Fruit fly (Drosophila melanogaster): ENCODE results near the gene CG4318.
"Not testable (repeated sequence)": the region's sequence is repeated elsewhere in the genome, so short reads cannot be mapped to it uniquely, and the experiment has no call there.

CG4318 gene

DNA sequence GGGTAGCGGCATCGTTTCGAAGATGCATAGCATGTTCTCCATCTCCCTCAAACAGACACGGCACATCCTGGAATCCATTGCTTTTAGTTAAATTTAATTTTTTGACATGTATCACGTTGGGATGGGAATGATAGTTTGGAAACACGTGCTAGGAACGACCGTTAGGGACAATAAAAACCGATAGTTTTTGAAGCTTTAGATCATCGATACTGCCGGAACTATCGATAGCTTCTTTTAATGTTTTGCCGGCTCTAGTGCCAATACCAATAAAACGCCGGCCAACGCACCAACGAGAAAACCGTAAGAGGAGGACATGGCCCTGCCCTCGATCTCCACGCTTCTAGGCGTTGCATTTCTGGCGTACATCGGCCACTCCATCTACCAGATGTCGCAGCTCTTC lies at the start of gene CG4318, which contains the start of gene CG4332:
CG4318 (minus strand) TSS at position 142 of the 400 bp plus-strand sequence.
CG4332 (plus strand) TSS at position 256 of the 400 bp plus-strand sequence.
- no peak for TF ChIP-seq noc (tag; optimal IDR thresholded peaks at IDR 0.05)

DNA sequence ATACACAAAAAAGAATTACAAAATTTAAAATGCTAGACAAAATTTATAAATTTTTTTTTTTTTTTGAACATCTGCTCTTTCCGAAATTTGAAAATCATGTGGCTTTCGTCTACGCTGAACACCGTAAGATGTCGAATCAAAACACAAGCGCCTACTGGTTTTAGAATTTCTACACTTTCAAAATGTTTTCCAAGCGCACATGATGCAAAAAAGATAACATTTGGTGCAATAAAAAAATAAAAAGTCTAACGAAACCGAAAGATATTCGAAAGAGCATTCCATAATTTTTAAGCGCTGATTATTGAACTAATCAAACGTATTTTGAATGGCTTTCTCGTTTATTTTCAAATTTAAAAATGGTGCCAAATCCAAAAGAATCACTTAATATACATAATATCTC lies 47.4 kb upstream of the CG4318 start, which contains the start of gene CG44437:
CG44437 (minus strand) TSS at position 101 of the 400 bp plus-strand sequence.
- TF ChIP-seq noc (tag; optimal IDR thresholded peaks at IDR 0.05): no peak

DNA sequence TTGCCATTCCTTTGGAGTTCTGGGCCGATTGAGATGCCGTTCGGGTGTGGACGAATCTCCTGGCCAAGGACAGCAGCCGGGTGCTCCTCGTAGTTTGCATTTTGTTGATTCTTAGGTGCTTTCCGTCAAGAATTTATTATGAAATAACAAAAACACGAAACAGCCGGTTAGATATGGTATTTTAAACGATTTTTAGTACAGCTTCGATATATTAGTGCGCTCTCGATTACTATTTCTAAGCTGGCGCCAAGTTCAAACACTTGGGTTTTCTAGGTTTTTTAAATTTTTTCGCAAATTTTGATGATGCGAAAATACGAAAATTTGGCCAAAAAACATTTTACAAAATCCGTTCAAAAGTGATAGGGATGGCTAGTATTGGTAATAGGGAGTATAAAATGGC lies 39.5 kb upstream of the CG4318 start, which contains the start of gene Coq5:
Coq5 (minus strand) TSS at position 303 of the 400 bp plus-strand sequence.
- TF ChIP-seq noc (tag; optimal IDR thresholded peaks at IDR 0.05): no peak

DNA sequence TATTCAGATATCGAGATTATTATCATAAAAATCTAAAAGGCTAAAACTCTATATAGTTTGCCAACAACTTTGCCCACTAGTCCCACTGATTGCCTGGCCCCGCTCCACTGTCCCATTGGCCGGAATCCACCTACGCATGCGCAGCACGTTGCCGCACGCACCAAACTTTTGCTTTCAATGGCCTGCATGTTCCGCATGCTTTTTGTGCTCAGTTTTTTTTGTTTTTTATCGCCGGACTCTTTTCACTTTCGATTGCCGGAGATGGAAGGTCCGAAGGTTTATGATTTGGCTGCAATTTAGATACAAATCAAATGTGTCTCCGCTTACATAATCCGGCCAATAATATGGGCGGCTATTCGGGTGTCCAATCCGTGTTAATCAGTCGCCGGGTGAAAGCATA lies 37.5 kb upstream of the CG4318 start:
- no peak for TF ChIP-seq noc (tag; optimal IDR thresholded peaks at IDR 0.05)

DNA sequence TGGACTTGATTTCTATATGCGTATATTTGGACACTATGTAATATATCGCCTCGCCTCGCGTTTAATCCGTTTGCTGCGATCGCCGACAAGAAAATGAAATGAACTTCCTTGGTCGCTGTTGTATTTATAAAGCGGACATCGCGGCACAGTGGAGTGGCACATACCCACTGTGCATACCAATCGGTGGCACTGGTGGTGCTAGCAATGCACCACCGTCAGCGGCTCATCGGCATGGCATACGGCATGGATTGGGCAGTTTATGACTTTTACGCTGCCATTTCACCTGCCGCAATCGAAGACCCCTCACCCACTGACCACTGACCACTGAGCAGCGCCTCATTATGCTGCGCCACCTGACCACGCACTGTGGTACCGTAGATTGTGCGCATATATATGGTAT lies 37.1 kb upstream of the CG4318 start, which contains the start of gene CG12723:
CG12723 (minus strand) TSS at position 101 of the 400 bp plus-strand sequence.
- TF ChIP-seq noc (tag; optimal IDR thresholded peaks at IDR 0.05): no peak

DNA sequence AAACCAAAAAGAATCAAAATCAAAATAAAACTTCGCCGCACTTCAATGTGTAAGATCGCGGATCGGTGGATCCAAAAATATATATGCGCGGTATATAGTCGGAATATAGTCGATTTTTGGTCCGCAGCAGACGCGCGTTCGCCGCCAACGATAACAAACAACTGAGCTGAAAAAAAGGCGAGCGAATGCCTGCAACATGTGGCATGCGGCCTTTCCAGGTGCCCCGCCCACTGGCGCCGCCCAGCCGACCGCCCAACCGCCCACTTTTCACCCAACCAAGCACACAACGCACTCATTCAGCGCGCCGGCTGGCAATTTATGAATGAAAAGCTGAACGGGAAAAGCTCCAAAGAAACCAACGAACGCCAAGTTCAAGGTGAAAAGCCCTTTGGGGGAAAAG lies 34.3 kb upstream of the CG4318 start, which contains the start of gene Lgr4:
Lgr4 (minus strand) TSS at position 133 of the 400 bp plus-strand sequence.
- TF ChIP-seq noc (tag; optimal IDR thresholded peaks at IDR 0.05): no peak

DNA sequence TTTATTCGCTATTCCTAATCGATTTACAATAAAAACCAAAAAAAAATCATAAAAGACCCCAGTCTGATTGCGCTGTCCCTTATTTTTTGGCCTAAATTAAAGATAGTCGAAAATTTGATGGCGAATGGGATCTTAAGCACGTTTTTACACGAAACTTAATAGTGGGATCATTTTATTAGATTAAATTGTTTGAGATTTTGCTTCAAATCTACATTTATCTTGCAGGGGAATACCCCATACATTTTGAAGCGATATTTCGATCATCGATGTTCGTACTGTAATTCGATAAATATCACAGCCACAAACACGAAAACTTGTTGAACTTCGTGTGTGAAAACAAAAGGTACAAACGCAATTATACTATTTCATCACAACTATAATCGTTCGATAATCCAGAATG lies 29.5 kb upstream of the CG4318 start, which contains the start of gene CG32641:
CG32641 (plus strand) TSS at position 301 of the 400 bp plus-strand sequence.
- not testable (repeated sequence) for TF ChIP-seq noc (tag; optimal IDR thresholded peaks at IDR 0.05)

DNA sequence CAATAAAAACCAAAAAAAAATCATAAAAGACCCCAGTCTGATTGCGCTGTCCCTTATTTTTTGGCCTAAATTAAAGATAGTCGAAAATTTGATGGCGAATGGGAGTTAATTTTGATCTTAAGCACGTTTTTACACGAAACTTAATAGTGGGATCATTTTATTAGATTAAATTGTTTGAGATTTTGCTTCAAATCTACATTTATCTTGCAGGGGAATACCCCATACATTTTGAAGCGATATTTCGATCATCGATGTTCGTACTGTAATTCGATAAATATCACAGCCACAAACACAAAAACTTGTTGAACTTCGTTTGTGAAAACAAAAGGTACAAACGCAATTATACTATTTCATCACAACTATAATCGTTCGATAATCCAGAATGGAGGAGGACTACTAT lies 23.0 kb upstream of the CG4318 start, which contains the start of gene CG32640:
CG32640 (plus strand) TSS at position 286 of the 400 bp plus-strand sequence.
- TF ChIP-seq noc (tag; optimal IDR thresholded peaks at IDR 0.05): not testable (repeated sequence)

DNA sequence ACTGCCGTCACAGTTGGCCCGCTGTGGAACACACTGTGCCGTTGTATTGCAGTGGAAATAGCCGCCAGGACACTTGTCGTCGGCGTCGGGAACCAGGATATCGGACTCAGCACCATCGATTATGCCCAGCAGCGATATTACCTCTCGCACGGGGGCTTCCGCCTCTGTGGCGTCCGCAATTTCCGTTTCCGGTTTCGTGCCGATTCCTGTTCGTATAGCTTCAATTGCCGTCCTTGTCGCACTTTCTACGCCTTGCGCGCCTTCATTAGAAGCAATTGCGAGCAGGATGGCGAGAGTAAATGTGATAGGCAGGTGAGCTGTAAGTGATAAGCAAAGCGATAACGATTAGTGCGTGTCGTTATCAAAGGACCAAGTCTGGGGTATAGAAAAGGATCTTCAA lies 18.1 kb upstream of the CG4318 start:
- no peak for TF ChIP-seq noc (tag; optimal IDR thresholded peaks at IDR 0.05)

DNA sequence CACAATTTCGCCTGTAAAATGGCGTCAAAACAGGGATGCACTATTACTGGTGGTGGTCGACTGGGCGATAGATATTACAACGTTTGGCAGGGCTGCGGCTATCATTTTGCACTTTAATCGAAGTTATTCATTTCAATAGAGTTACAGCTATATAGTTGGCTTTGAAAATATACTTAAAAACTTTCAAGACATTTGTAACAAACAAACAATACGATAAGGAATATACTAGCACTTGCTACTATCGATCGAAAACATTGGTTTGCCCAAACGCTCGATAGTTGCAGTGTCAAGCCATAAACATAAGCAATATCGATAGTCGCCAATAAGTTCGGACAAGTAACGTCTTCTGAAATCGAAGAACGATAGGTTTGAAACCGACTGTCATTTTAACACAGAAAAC lies 4.8 kb upstream of the CG4318 start, which contains the start of the genes Bap60 and CG12096:
Bap60 (minus strand) TSS at position 28 of the 400 bp plus-strand sequence.
CG12096 (plus strand) TSS at position 124 of the 400 bp plus-strand sequence.
- peak; percentile 75 for TF ChIP-seq noc (tag; optimal IDR thresholded peaks at IDR 0.05)

DNA sequence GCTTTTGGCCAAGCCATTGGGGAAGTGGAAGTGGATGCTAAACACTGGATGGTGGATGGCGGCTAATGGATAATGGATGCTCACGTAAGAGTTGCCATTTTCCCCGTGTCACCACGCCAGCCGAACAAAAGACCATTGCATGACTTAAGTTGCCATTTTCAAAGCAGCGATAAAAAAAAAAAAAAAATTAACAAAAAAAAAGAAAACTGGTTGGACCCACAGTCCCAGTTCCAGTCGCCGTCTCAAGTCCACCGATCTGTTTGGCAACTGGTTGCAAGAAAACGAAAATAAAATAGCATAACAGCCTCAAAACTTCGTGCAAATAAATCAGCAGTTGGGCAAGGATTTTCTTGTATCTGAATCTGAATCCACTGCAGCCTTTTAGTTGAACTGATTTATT lies 5.6 kb downstream of the CG4318 start:
- no peak for TF ChIP-seq noc (tag; optimal IDR thresholded peaks at IDR 0.05)

DNA sequence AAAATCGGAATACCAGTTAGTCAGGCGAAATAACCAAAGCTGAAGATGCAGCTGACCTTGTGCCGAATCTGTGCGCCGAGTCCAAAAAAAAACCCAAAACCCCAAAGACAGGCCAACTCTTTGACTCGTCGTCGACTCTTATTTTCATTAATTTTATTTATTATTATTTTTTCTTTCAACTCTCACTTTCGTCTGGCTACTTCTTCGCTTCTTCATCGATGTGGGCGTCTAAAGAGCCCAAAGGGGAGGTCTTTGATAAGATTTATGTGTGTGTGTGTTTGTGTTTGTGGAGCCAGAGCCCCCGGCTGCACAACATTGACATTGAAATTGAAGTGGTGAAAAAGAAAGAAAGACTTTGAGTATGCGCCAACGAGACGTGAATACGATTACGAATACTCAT lies 8.9 kb downstream of the CG4318 start:
- no peak for TF ChIP-seq noc (tag; optimal IDR thresholded peaks at IDR 0.05)

DNA sequence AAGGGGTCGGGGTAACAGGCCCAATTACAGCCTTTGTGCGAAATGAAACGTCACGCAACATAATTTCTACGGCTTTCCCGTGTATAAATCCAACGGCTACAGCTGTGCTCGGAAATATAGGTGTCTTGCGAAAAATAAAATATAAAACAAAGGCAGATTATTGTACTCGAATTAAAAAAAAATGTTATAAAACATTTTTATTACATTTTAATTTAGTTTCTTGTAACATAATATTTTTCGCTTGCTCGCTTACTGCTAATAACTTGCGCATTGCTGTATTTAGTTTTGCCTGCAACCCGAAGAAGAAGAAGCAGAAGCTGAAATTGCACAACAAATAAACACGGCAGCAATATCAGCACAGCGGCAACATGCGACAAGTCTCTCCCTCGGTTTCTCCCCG lies 11.6 kb downstream of the CG4318 start:
- no peak for TF ChIP-seq noc (tag; optimal IDR thresholded peaks at IDR 0.05)

DNA sequence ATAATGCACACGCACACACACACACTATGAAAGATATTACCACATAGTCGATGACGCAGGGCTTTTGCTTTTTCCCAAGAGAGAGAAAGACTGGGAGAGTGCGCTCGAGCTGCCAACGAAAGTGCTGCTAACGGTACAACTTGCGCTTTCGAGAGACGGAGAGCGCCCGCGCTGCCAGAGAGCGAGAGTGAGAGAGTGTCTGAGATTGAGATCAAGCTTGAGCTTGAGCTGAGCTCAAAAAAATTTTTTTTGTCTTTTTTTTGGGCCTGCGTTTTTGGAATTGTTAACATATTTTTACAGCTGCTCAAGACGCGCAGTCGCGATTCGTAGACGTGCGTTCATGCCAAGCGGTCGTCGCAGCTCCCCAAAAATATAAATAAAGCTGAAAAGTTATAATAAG lies 15.8 kb downstream of the CG4318 start, which contains the start of gene CG32645:
CG32645 (plus strand) TSS at position 313 of the 400 bp plus-strand sequence.
- TF ChIP-seq noc (tag; optimal IDR thresholded peaks at IDR 0.05): no peak

DNA sequence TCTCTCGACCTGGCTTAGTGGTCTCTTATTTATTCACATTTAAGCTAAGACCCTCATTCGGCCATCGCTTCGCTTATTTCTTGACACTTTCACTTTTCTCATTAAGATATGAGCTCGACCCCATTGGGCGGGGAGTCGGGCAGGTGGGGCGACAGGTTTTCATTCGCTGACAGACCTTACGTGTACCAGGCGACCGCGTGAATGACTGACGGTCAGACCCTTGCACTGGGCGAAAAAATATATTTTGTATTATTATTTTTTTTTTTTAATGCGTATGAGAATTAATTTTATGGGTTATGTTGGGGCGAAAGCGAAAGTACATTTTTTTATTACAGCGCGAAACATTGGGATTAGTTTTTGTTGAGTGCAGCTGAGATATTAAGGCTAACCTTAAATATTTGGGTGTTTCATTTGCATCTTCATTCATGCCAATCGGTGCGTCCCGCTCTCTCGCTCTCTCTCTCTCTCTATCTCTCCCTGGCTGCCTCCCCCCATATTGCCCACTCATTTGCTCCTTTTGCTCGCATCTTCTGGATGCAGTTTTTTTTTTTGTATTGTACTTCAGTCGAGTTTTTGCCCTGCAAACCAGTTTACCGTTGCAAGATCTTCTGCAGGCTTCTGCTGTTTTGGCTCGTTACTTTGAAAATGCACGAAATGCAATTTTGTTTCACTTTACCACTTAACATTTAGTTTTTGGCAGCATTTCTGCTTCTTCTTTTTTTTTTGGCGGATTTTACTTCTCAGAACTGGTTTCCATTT lies 17.6 kb downstream of the CG4318 start:
- no peak for TF ChIP-seq noc (tag; optimal IDR thresholded peaks at IDR 0.05)

DNA sequence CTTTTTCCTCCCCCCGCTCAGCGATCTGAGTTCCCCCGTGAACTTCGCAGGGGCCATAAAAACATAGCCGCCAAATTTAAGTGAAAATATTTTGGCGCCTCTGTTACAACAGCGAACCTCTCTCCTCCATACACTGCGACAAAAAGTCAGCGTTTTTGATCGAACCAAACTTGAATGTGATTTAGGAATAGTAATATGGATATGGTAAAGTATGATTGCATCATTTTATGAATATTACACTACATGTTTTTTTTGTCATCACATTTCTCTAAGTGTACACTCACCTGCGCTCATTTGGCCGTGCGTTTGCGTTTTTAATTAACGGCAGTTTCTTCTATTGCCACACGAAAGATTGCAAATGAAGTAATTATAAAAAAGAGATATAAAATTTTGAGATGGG lies 19.0 kb downstream of the CG4318 start:
- TF ChIP-seq noc (tag; optimal IDR thresholded peaks at IDR 0.05): peak; percentile 13

DNA sequence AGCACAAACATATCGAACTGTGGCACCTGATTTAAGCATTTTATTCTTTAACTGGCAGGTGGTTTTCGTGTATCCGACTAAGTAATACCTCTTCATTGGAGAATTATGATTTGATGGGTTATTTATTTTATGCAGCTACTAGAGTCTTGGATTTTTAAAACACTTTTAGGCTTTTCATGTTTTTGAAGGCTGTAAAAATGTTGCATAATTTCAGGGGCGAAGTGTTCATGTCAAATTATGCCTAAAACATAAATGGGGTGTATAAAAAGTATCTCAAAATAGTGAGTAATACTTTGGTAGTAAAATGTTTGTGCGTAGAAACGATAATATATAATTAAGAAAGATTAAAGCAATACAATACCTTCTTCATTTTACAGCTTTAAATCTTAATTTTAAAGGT lies 19.9 kb downstream of the CG4318 start:
- no peak for TF ChIP-seq noc (tag; optimal IDR thresholded peaks at IDR 0.05)
